Worm (Caenorhabditis elegans): Measurements from ENCODE around the gene ckr-2.

Gene ckr-2

DNA sequence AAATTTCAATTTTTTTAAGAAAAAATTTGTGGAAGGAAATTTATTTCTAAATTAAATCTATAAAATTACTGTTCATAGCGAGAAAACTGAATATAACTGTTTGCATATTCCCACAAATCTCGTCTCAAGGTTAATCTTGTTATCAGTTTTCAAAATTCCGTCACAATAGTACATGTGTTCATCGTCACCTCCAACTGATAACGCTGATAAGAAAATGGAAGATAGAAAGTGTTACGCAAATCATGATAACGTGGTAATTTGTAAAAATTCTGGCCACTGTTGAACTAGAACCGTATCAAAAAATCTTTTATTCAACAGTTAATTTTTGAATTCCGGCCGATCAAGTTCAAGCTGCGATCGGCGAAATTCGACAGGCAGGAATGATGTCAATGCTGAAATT, 32.0 kb upstream of the ckr-2 start:
- peak; percentile 80 for TF ChIP-seq fos-1 (tag; optimal IDR thresholded peaks at IDR 0.05)
- TF ChIP-seq dmd-4 (tag; optimal IDR thresholded peaks at IDR 0.05), result no peak
- peak; percentile 22 for TF ChIP-seq sma-9 (GFP tag; optimal IDR thresholded peaks at IDR 0.05)
- TF ChIP-seq sma-9 (tag; optimal IDR thresholded peaks at IDR 0.05), result no peak
- TF ChIP-seq unc-62 (GFP tag; optimal IDR thresholded peaks at IDR 0.05), result no peak

ce11 chrIII:2050494-2050893, 29.1 kb upstream of the ckr-2 start:
- TF ChIP-seq fos-1 (tag; optimal IDR thresholded peaks at IDR 0.05) (peak; percentile 6), mbf-1 (tag; optimal IDR thresholded peaks at IDR 0.05) (no peak)

DNA sequence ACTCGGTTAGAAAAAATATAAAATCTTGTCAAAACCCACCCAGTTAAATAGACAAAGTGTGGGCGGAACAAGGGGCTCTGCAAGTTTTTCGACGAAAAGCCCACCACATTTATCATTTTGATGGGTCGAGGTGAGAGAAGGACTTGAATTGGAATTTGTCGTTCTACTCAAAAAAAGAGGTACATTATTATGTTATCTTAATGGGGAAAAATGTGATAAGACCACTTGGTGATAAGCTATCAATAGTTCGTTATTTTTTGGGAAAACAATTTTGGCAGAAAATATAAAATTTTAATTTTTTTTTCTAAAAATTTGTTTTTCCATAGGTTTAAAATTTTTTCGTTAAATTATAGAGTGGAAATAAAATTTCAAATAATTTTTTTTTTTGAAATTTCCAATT, 28.4 kb upstream of the ckr-2 start:
- peak; percentile 27 for TF ChIP-seq fos-1 (tag; optimal IDR thresholded peaks at IDR 0.05)
- no peak for TF ChIP-seq egl-27 (tag; optimal IDR thresholded peaks at IDR 0.05)
- no peak for TF ChIP-seq unc-62 (GFP tag; optimal IDR thresholded peaks at IDR 0.05)
- TF ChIP-seq dmd-4 (tag; optimal IDR thresholded peaks at IDR 0.05), result no peak

DNA sequence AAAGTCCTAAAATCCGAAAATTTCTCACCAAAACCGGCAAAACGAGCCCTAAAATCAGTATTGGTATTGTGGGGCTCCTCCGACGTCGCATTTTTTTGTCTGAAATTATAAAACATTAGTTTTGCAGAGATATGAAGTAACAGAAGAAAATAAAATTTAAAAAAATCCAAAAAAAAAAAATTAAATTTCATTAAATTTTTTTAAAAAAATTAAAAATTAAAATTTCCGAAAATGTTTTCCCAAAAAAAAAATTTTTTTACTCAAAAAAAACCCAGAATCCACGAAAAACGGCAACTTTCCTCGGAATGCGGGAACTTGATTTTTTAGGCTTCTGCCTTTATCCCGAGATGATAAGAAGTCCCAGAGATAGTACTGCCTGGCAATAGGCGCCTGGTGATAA, 26.5 kb upstream of the ckr-2 start, which contains the start of gene dpy-1:
dpy-1 (minus strand) TSS at position 101 of the 400 bp plus-strand sequence.
- TF ChIP-seq ztf-11 (tag; optimal IDR thresholded peaks at IDR 0.05) (no peak), ztf-1 (GFP tag; conservative IDR thresholded peaks at IDR 0.05) (no peak), skn-1 (tag; optimal IDR thresholded peaks at IDR 0.05) (no peak), C34F6.9 (tag; optimal IDR thresholded peaks at IDR 0.05) (no peak), alr-1 (tag; optimal IDR thresholded peaks at IDR 0.05) (no peak), ceh-82 (tag; optimal IDR thresholded peaks at IDR 0.05) (no peak), nhr-23 (tag; optimal IDR thresholded peaks at IDR 0.05) (no peak), crh-2 (tag; optimal IDR thresholded peaks at IDR 0.05) (no peak), dmd-4 (tag; optimal IDR thresholded peaks at IDR 0.05) (no peak), ZK546.5 (tag; optimal IDR thresholded peaks at IDR 0.05) (no peak), sem-4 (tag; optimal IDR thresholded peaks at IDR 0.05) (no peak), ama-1 (optimal IDR thresholded peaks at IDR 0.05) (no peak), nhr-21 (tag; optimal IDR thresholded peaks at IDR 0.05) (no peak), nhr-12 (tag; optimal IDR thresholded peaks at IDR 0.05) (no peak), nhr-237 (tag; optimal IDR thresholded peaks at IDR 0.05) (no peak), mab-5 (tag; optimal IDR thresholded peaks at IDR 0.05) (no peak), nhr-10 (tag; optimal IDR thresholded peaks at IDR 0.05) (no peak)

DNA sequence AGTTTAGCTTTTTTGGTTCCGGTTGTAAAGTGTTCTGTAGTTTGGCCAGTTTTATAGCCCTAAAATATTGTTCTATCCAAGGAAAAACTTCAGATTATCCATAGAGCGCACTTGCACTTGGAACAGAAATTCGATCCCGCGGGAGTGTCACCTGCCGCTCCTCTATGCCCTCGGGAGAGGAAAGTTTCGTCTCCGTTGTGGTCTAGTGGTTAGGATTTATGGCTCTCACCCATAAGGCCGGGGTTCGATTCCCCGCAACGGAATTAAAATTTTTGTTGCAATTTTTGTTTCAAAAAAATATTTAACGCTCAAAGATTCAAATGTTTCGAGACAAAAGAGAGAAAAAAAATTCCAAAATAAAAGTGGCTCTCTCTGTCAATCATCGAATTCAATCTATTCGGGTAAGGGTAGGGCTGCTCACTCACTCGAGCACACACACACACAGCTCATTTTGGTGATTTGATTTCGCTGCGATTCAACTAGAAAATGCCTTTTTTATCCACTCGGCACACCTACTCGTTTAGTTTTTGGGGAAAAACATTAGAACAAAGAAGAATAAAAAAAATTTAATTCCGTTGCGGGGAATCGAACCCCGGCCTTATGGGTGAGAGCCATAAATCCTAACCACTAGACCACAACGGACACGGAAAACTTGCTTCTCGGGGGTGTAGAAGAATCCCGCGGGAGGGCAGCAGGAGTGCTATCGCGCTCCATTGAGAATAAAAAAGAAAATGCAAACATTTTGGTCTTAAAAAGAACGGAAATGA, 11.1 kb upstream of the ckr-2 start:
- TF ChIP-seq nhr-129 (tag; optimal IDR thresholded peaks at IDR 0.05) (peak; percentile 44), lin-13 (GFP tag; optimal IDR thresholded peaks at IDR 0.05) (peak; percentile 18), unc-62 (GFP tag; optimal IDR thresholded peaks at IDR 0.05) (no peak), skn-1 (tag; optimal IDR thresholded peaks at IDR 0.05) (no peak), ztf-1 (GFP tag; conservative IDR thresholded peaks at IDR 0.05) (0 out of 2 replicates have a peak, but pooled peaks have one; percentile 19), F13H6.1 (tag; optimal IDR thresholded peaks at IDR 0.05) (peak; percentile 16), crh-2 (tag; optimal IDR thresholded peaks at IDR 0.05) (peak; percentile 17)

ce11 chrIII:2031746-2032145, 10.4 kb upstream of the ckr-2 start:
- TF ChIP-seq elt-1 (tag; optimal IDR thresholded peaks at IDR 0.05) (no peak), ztf-11 (tag; optimal IDR thresholded peaks at IDR 0.05) (no peak), lin-39 (tag; optimal IDR thresholded peaks at IDR 0.05) (no peak), ztf-4 (tag; optimal IDR thresholded peaks at IDR 0.05) (no peak), nhr-77 (tag; optimal IDR thresholded peaks at IDR 0.05) (no peak), R02D3.7 (tag; optimal IDR thresholded peaks at IDR 0.05) (no peak), ZK546.5 (tag; optimal IDR thresholded peaks at IDR 0.05) (no peak), dmd-4 (tag; optimal IDR thresholded peaks at IDR 0.05) (no peak), sma-9 (GFP tag; optimal IDR thresholded peaks at IDR 0.05) (no peak), sma-9 (tag; optimal IDR thresholded peaks at IDR 0.05) (no peak), ceh-16 (tag; optimal IDR thresholded peaks at IDR 0.05) (no peak)

All from whole organism, L2 larva.